Worm (Caenorhabditis elegans) whole organism, L4/young adult: ENCODE results near the gene wht-4.

Experiments
- W03F9.2 ChIP-seq: fragments of 150-350 bp; optimal IDR thresholded peaks from 2 replicates; lab custom pipeline; 2014; ENCODE audit warnings: missing biosample characterization, missing genetic modification characterization
- dao-5 ChIP-seq: sonication (generic microtip); optimal IDR thresholded peaks from 2 replicates; lab custom pipeline; 2016; ENCODE audit warnings: missing genotype, missing genetic modification characterization, moderate library complexity, missing compliant biosample characterization
- him-1 ChIP-seq: sonication (generic microtip); optimal IDR thresholded peaks from 2 replicates; lab custom pipeline; 2016; ENCODE audit warnings: missing genotype, missing genetic modification reagents, missing genetic modification characterization, missing compliant biosample characterization

DNA sequence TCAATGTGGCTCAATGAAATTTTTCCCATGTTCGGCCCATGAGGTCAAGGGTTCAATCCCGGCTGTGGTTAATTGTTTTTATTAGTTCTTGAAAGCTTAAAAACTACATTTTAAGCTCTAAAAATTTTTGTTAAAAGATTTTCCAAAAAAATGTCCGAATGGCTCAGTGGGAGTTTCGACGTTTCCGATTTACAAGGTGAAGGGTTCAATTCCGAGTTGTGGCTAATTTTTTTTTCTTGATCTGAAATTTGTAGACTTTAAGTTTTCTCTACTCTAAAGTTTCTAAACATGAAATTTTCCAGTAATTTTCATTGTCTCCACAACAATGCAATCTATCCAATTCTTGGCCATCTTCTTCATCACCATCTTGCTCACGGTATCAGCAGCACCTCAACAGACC lies 16.2 kb upstream of the wht-4 start, which contains the start of gene F02E11.2:
- TF ChIP-seq him-1 (tag; lab: Kevin White, UChicago) (no peak), W03F9.2 (no peak), dao-5 (no peak)
